Fruit fly (Drosophila melanogaster): ENCODE measurements around the gene CG5984.
A peak's percentile ranks its signal among the peaks of the same experiment; 100 is the strongest.

The CG5984 gene

DNA sequence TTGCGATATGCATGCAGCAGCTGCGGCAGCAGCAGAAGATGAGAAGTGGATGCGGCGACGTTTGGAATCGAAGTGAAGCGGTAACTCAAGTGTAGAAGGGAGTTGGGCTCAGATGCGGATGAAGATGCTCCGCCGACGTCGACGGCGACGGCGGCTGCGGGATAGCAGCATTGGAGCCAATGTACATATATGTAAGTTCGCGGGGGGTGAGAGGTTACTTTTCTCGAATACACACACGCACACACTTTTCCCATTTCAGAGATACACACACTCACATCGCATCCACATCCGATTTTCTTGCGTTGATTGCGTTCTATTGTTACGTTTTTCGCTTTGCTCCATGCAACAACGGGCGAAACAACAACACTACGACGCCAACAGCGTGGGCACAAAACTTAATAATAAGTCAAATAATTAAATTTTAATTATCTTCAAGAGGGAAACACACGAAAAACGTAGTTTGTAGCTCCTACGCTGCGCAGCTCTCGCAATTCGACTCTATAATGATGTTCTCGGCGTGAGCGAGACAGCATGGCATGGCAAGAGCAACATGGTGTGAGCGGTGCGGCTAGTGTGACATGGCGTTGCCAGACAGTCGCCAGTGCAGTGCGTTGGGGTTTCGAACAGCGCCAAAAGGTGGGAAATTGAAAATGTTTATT, 2.9 kb downstream of the CG5984 start, which contains the start of gene CG18766 (continued):
- peak in 1 of 2 experiments; percentile 20 for TF ChIP-seq crp (GFP tag; optimal IDR thresholded peaks at IDR 0.05)
- TF ChIP-seq Dref (GFP tag; IDR thresholded peaks at IDR 0.05), result peak; percentile 39; the same call in 1 of the 2 replicates
- TF ChIP-seq gce (GFP tag; IDR thresholded peaks at IDR 0.05), result 0 out of 3 replicates have a peak, but pooled peaks have one; percentile 13
- no peak for TF ChIP-seq CG33557 (GFP tag; optimal IDR thresholded peaks at IDR 0.05)
- TF ChIP-seq corto (GFP tag; optimal IDR thresholded peaks at IDR 0.05), result peak; percentile 20
- no peak for TF ChIP-seq CG10274 (GFP tag; optimal IDR thresholded peaks at IDR 0.05)
- peak; percentile 72 for TF ChIP-seq MESR4 (GFP tag; optimal IDR thresholded peaks at IDR 0.05)
- TF ChIP-seq Usf (GFP tag; optimal IDR thresholded peaks at IDR 0.05), result no peak
- no peak for TF ChIP-seq CG1233 (GFP tag; optimal IDR thresholded peaks at IDR 0.05)
- peak; percentile 15 for TF ChIP-seq Chrac-16 (GFP tag; optimal IDR thresholded peaks at IDR 0.05)
- peak; percentile 94 for TF ChIP-seq ewg (GFP tag; optimal IDR thresholded peaks at IDR 0.05)
- no peak for TF ChIP-seq CG7357 (GFP tag; IDR thresholded peaks at IDR 0.05)
- no peak for TF ChIP-seq Fer1 (GFP tag; optimal IDR thresholded peaks at IDR 0.05)
- TF ChIP-seq Optix (GFP tag; IDR thresholded peaks at IDR 0.05), result no peak
- TF ChIP-seq amos (GFP tag; IDR thresholded peaks at IDR 0.05; ENCODE audit: partially characterized antibody), result peak; percentile 45
- TF ChIP-seq CG3065 (GFP tag; optimal IDR thresholded peaks at IDR 0.05), result no peak
- peak; percentile 24 for TF ChIP-seq Abd-B (GFP tag; optimal IDR thresholded peaks at IDR 0.05)
- no peak for TF ChIP-seq Asciz (GFP tag; optimal IDR thresholded peaks at IDR 0.05)
- peak; percentile 82 for TF ChIP-seq pzg (GFP tag; optimal IDR thresholded peaks at IDR 0.05)
- peak in 1 of 2 experiments; percentile 91 for TF ChIP-seq Hr78 (GFP tag; optimal IDR thresholded peaks at IDR 0.05)
- TF ChIP-seq CG10543 (GFP tag; optimal IDR thresholded peaks at IDR 0.05), result peak; percentile 55
- peak; percentile 45 for TF ChIP-seq ERR (GFP tag; optimal IDR thresholded peaks at IDR 0.05)
- TF ChIP-seq luna (GFP tag; optimal IDR thresholded peaks at IDR 0.05), result peak; percentile 9
- peak; percentile 41; the same call in 1 of the 2 replicates for TF ChIP-seq Bgb (GFP tag; IDR thresholded peaks at IDR 0.05; ENCODE audit: partially characterized antibody)
- no peak for TF ChIP-seq CG2202 (tag; optimal IDR thresholded peaks at IDR 0.05)
- TF ChIP-seq grau (tag; optimal IDR thresholded peaks at IDR 0.05), result peak; percentile 29
- peak; percentile 5 for TF ChIP-seq CG10979 (tag; optimal IDR thresholded peaks at IDR 0.05)
- TF ChIP-seq CG9437 (GFP tag; optimal IDR thresholded peaks at IDR 0.05), result peak; percentile 95
- peak; percentile 4 for TF ChIP-seq CG18599 (GFP tag; optimal IDR thresholded peaks at IDR 0.05)
- TF ChIP-seq CG15073 (GFP tag; optimal IDR thresholded peaks at IDR 0.05), result no peak
- peak; percentile 99 for TF ChIP-seq scrt (GFP tag; optimal IDR thresholded peaks at IDR 0.05)
- peak; percentile 28; the same call in 1 of the 3 replicates for TF ChIP-seq CG6791 (GFP tag; IDR thresholded peaks at IDR 0.05; ENCODE audit: partially characterized antibody)
- TF ChIP-seq Gug (GFP tag; IDR thresholded peaks at IDR 0.05), result peak; percentile 18; the same call in 1 of the 4 replicates
- TF ChIP-seq CG12659 (GFP tag; optimal IDR thresholded peaks at IDR 0.05), result peak; percentile 62
- peak; percentile 57 for TF ChIP-seq sens (GFP tag)
- TF ChIP-seq trem (tag; optimal IDR thresholded peaks at IDR 0.05), result peak; percentile 47
- peak; percentile 45 for TF ChIP-seq pho (GFP tag; optimal IDR thresholded peaks at IDR 0.05)
- TF ChIP-seq toy (GFP tag; IDR thresholded peaks at IDR 0.05), result no peak
- no peak for TF ChIP-seq esg (GFP tag; conservative IDR thresholded peaks at IDR 0.05)
- 0 out of 2 replicates have a peak, but pooled peaks have one; percentile 24 for TF ChIP-seq Awh (GFP tag; IDR thresholded peaks at IDR 0.05)
- TF ChIP-seq pnt (GFP tag; optimal IDR thresholded peaks at IDR 0.05), result peak; percentile 3
- peak; percentile 19 for TF ChIP-seq CG30403 (GFP tag; optimal IDR thresholded peaks at IDR 0.05)
- no peak for TF ChIP-seq CG8359 (GFP tag; optimal IDR thresholded peaks at IDR 0.05; ENCODE audit: borderline replicate concordance)
- TF ChIP-seq CG13894 (tag; optimal IDR thresholded peaks at IDR 0.05), result peak; percentile 22
- peak; percentile 37 for TF ChIP-seq CG2120 (GFP tag; optimal IDR thresholded peaks at IDR 0.05)
- no peak for TF ChIP-seq dysf (GFP tag; IDR thresholded peaks at IDR 0.05)
- TF ChIP-seq eve (GFP tag; optimal IDR thresholded peaks at IDR 0.05), result no peak
- peak; percentile 9 for TF ChIP-seq Bdp1 (GFP tag; optimal IDR thresholded peaks at IDR 0.05)
